Worm (Caenorhabditis elegans): Measurements from ENCODE around the gene enu-3.1.
A peak's percentile ranks its signal among the peaks of the same experiment; 100 is the strongest.

Gene enu-3.1

DNA sequence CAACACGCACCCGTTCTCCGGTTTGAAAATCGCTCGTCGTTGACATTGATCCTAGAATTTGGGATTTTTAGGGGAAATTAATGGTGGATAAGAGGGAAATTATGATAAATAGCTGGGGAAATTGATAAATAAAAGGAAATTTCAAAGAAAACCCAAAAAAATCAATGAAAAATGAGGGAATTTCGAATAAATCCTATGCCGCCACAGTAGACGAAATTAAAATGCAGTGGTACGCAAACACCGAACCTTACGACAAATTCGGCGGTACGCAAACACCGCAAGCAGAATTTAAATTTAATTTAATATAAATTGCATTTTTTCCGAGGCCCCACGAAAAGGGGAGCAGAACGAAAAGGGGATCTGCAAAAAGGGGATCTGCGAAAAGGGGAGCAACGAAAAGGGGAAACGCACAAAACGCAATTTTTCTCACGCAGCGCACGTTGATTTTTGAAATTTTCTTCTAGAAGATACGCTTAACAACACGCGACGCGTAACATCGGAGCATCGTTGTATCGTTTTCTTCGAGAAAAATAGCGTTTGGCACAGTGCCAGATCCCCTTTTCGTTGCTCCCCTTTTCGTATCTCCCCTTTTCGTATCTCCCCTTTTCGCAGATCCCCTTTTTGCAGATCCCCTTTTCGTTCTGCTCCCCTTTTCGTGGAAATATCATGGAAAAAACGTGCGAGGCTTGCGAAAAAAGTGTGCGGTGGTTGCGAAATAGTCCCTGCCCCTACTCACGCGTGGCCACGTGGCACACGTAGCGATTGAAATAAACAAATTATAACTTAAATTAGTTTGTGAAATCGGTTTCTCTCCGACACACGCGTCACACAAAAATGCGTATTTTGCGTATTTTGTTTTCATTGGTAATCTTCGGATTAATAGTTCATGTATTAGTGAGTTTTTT, at the start of gene enu-3.1, which contains the start of gene smrd-1:
TSS of gene enu-3.1 (plus strand) at position 339 of the 905 bp plus-strand sequence.
TSS of gene smrd-1 (minus strand) at position 51 of the 905 bp plus-strand sequence.
- TF ChIP-seq scrt-1 (GFP tag; IDR thresholded peaks at IDR 0.05), result peak; percentile 37; the same call in 1 of the 2 replicates
- peak; percentile 59; the same call in 1 of the 2 replicates for TF ChIP-seq tbx-37 (GFP tag; conservative IDR thresholded peaks at IDR 0.05)
- TF ChIP-seq pes-1 (GFP tag; IDR thresholded peaks at IDR 0.05), result peak; percentile 57; the same call in 1 of the 2 replicates

DNA sequence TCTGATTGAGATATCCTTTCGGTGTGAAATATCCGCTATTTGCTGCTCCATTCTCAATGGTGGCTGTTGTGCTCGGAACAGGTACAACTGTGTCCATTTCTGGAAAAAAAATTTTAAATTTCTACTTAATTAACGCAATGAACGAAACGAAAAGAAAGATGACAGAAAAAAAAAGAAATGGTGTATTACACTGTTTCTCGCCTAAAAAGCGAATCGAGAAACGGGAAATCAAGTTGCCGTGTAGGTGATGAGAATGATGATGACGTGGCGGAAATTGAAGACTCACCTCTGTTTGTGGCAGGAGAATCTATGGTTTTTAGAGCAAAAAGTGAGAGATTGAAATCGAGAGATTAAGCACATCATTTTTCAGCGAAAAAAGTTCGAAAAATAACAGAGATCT, 49.6 kb upstream of the enu-3.1 start, which contains the start of gene C38H2.3:
TSS of gene C38H2.3 (minus strand) at position 101 of the 400 bp plus-strand sequence.
- no peak for TF ChIP-seq F13C5.2 (tag; optimal IDR thresholded peaks at IDR 0.05)
- no peak for TF ChIP-seq tra-4 (tag; optimal IDR thresholded peaks at IDR 0.05)
- TF ChIP-seq aly-1 (tag; optimal IDR thresholded peaks at IDR 0.05), result no peak
- TF ChIP-seq hmg-4 (GFP tag; optimal IDR thresholded peaks at IDR 0.05), result no peak
- TF ChIP-seq hmbx-1 (tag; optimal IDR thresholded peaks at IDR 0.05), result no peak
- no peak for TF ChIP-seq flt-1 (GFP tag; IDR thresholded peaks at IDR 0.05)
- no peak for TF ChIP-seq ets-7 (tag; optimal IDR thresholded peaks at IDR 0.05)
- TF ChIP-seq B0310.2 (tag; optimal IDR thresholded peaks at IDR 0.05), result no peak
- no peak for TF ChIP-seq ama-1 (optimal IDR thresholded peaks at IDR 0.05)
- no peak for TF ChIP-seq tbx-37 (GFP tag; conservative IDR thresholded peaks at IDR 0.05)
- TF ChIP-seq tbx-11 (GFP tag; IDR thresholded peaks at IDR 0.05), result no peak
- no peak for TF ChIP-seq pes-1 (GFP tag; IDR thresholded peaks at IDR 0.05)
- no peak for TF ChIP-seq sea-1 (GFP tag; conservative IDR thresholded peaks at IDR 0.05)

- TF ChIP-seq ceh-13 (GFP tag; optimal IDR thresholded peaks at IDR 0.05) (no peak), hnd-1 (tag; optimal IDR thresholded peaks at IDR 0.05) (no peak), hmg-4 (GFP tag; optimal IDR thresholded peaks at IDR 0.05) (no peak), ceh-36 (tag; optimal IDR thresholded peaks at IDR 0.05) (no peak)
Measured at ce11 chrIII:10389608-10390007, 46.5 kb upstream of the enu-3.1 start.

DNA sequence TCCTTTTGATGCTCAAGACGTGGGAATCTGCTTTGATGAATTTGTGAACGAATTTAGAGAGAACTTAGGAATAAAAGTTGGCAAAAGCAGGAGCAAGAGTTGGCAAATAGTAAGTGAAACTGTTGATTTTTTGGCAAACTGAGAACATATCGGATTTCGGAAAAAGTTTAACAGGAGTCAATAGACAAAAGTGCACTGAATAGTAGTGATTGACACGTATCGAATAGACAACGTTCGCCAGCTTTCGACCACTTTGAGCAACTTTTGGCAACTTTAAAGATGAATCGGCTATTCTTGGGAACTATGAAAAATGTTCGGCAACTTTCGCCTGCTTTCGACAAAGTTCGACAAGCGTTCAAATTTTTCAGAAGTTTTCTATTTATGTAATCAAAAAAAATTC, 44.4 kb upstream of the enu-3.1 start, which contains the start of gene M03C11.9:
TSS of gene M03C11.9 (minus strand) at position 101 of the 400 bp plus-strand sequence.
- TF ChIP-seq flt-1 (GFP tag; IDR thresholded peaks at IDR 0.05), result no peak
- TF ChIP-seq ets-7 (tag; optimal IDR thresholded peaks at IDR 0.05), result no peak
- TF ChIP-seq tbx-11 (GFP tag; IDR thresholded peaks at IDR 0.05), result no peak
- no peak for TF ChIP-seq pes-1 (GFP tag; IDR thresholded peaks at IDR 0.05)
- TF ChIP-seq scrt-1 (GFP tag; IDR thresholded peaks at IDR 0.05), result no peak
- no peak for TF ChIP-seq ceh-13 (GFP tag; optimal IDR thresholded peaks at IDR 0.05)
- TF ChIP-seq tbx-37 (GFP tag; conservative IDR thresholded peaks at IDR 0.05), result no peak
- TF ChIP-seq hmbx-1 (tag; optimal IDR thresholded peaks at IDR 0.05), result no peak
- no peak for TF ChIP-seq B0310.2 (tag; optimal IDR thresholded peaks at IDR 0.05)
- no peak for TF ChIP-seq hnd-1 (tag; optimal IDR thresholded peaks at IDR 0.05)
- no peak for TF ChIP-seq tra-4 (tag; optimal IDR thresholded peaks at IDR 0.05)
- no peak for TF ChIP-seq aly-1 (tag; optimal IDR thresholded peaks at IDR 0.05)
- TF ChIP-seq hmg-4 (GFP tag; optimal IDR thresholded peaks at IDR 0.05), result no peak

DNA sequence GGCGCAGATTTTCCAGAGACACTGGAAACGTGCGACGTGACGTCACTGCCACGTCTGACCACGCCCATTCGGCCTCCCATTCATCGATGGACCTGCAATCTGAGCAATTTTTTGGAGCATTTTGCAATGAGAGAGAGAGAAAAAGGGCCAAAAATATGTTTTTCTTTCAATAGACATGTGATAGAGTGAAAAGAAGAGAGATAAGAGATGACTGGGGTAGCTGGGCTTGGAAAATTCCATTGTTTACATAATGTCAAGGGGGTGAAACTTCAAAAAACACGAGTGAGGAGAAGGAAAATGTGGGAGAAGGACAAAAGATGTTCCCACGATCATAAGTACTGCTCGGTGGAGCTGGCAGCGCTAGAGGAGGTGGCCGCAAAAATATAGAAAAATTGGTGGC, 40.1 kb upstream of the enu-3.1 start, which contains the start of gene M03C11.1:
TSS of gene M03C11.1 (minus strand) at position 101 of the 400 bp plus-strand sequence.
- TF ChIP-seq pes-1 (GFP tag; IDR thresholded peaks at IDR 0.05), result no peak
- no peak for TF ChIP-seq ama-1 (optimal IDR thresholded peaks at IDR 0.05)
- TF ChIP-seq aly-1 (tag; optimal IDR thresholded peaks at IDR 0.05), result no peak
- no peak for TF ChIP-seq F13C5.2 (tag; optimal IDR thresholded peaks at IDR 0.05)
- no peak for TF ChIP-seq flt-1 (GFP tag; IDR thresholded peaks at IDR 0.05)
- no peak for TF ChIP-seq tbx-37 (GFP tag; conservative IDR thresholded peaks at IDR 0.05)
- no peak for TF ChIP-seq hmg-4 (GFP tag; optimal IDR thresholded peaks at IDR 0.05)
- TF ChIP-seq tbx-11 (GFP tag; IDR thresholded peaks at IDR 0.05), result no peak
- TF ChIP-seq tra-4 (tag; optimal IDR thresholded peaks at IDR 0.05), result no peak
- TF ChIP-seq ceh-13 (GFP tag; optimal IDR thresholded peaks at IDR 0.05), result no peak

DNA sequence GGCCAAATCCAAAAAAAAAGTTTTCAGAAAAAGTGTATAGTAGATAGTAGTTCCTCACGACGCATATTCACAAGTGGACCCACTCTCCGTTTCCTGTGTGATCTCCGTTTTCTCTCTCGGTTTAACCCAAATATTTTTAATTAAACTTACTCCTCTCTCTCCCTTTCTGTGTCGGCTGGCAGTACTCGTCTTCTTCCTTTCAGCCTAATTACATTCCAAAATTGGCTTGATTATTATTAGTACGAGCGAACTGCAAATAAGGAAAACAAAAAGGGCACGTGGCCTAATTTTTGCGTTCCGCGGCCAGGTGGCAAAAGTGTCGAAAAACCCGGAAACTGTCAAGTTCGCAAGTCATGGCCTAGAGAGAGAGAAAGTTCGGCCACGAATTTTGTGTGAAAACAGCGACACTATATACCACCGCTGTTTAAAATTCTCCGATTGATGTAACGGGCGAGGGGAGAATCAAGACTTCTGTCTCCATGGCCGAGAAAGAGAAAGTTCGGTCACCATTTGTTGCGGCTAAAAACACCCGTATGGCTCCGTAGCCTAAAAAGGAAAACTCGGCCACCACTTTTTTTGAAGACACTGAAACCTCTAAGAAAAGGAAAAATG, 39.1 kb upstream of the enu-3.1 start:
- TF ChIP-seq tbx-37 (GFP tag; conservative IDR thresholded peaks at IDR 0.05), result no peak
- TF ChIP-seq sea-1 (GFP tag; conservative IDR thresholded peaks at IDR 0.05), result no peak

DNA sequence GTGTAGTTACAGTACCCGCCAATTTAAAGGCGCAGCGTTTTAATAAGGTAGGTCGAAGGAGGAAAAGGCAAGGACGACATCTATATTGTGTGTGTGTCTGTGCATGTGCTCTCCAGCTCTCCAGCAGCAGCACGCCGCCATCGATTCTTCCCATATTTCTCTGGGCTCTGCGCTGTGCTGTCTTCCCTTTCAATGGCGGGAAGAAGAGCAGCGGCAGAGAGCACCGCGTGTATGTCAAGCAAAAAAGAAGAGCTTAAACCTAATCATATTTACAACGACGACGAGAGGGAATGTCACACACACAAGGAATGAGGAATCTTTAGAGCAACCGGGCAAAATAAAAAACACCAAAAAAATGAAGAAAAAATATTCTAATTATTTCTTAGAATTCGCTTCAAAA, 37.2 kb upstream of the enu-3.1 start:
- no peak for TF ChIP-seq ets-7 (tag; optimal IDR thresholded peaks at IDR 0.05)
- TF ChIP-seq aly-1 (tag; optimal IDR thresholded peaks at IDR 0.05), result no peak
- no peak for TF ChIP-seq scrt-1 (GFP tag; IDR thresholded peaks at IDR 0.05)

- TF ChIP-seq sea-1 (GFP tag; conservative IDR thresholded peaks at IDR 0.05) (no peak), F13C5.2 (tag; optimal IDR thresholded peaks at IDR 0.05) (no peak), B0310.2 (tag; optimal IDR thresholded peaks at IDR 0.05) (no peak), hmg-4 (GFP tag; optimal IDR thresholded peaks at IDR 0.05) (no peak), ceh-13 (GFP tag; optimal IDR thresholded peaks at IDR 0.05) (no peak), tbx-11 (GFP tag; IDR thresholded peaks at IDR 0.05) (no peak), ama-1 (optimal IDR thresholded peaks at IDR 0.05) (no peak), flt-1 (GFP tag; IDR thresholded peaks at IDR 0.05) (no peak)
Measured at ce11 chrIII:10404918-10405317, 31.2 kb upstream of the enu-3.1 start, which contains the start of the genes M03C11.3 and chl-1. TSS of gene M03C11.3 (plus strand) at chrIII:10405070. TSS of gene chl-1 (minus strand) at chrIII:10405240.
